Worm (Caenorhabditis elegans) whole organism, late embryonic: ENCODE results near the gene cnp-3.

Experiments
- ama-1 ChIP-seq: fragments of 150-350 bp; optimal IDR thresholded peaks from 2 replicates; lab custom pipeline; 2014
- ceh-18 ChIP-seq: sonication (generic microtip); optimal IDR thresholded peaks from 2 replicates; lab custom pipeline; 2016; ENCODE audit warnings: missing genetic modification characterization, missing compliant biosample characterization
- ceh-31 ChIP-seq: sonication (generic microtip); optimal IDR thresholded peaks from 2 replicates; lab custom pipeline; 2016; ENCODE audit warnings: missing genetic modification characterization, missing compliant biosample characterization
- ceh-48 ChIP-seq: sonication (generic microtip); optimal IDR thresholded peaks from 2 replicates; lab custom pipeline; 2016; ENCODE audit warnings: missing genetic modification characterization, inconsistent platforms, missing compliant biosample characterization
- ceh-6 ChIP-seq: fragments of 200-800 bp; sonication (Bioruptor generic); optimal IDR thresholded peaks from 2 replicates; lab custom pipeline; 2018; ENCODE audit warnings: mild to moderate bottlenecking, missing genetic modification characterization, missing compliant biosample characterization
- dmd-4 ChIP-seq: sonication (generic microtip); optimal IDR thresholded peaks from 2 replicates; lab custom pipeline; 2016; ENCODE audit warnings: borderline replicate concordance, missing genetic modification characterization, missing compliant biosample characterization
- hlh-13 ChIP-seq: fragments of 200-800 bp; sonication (Bioruptor generic); optimal IDR thresholded peaks from 2 replicates; lab custom pipeline; 2018; ENCODE audit warnings: mild to moderate bottlenecking, missing genetic modification characterization, missing compliant biosample characterization
- hlh-8 ChIP-seq: sonication (generic microtip); optimal IDR thresholded peaks from 2 replicates; lab custom pipeline; 2016; ENCODE audit warnings: missing genotype, missing genetic modification characterization, missing compliant biosample characterization
- npax-4 ChIP-seq: sonication (generic microtip); optimal IDR thresholded peaks from 2 replicates; lab custom pipeline; 2016; ENCODE audit warnings: missing genetic modification characterization, missing compliant biosample characterization
- pros-1 ChIP-seq: fragments of 150-350 bp; optimal IDR thresholded peaks from 2 replicates; lab custom pipeline; 2014; ENCODE audit warnings: missing biosample characterization, missing genetic modification reagents, missing genetic modification characterization
- rnt-1 ChIP-seq: sonication (generic microtip); optimal IDR thresholded peaks from 2 replicates; lab custom pipeline; 2016; ENCODE audit warnings: missing genetic modification characterization, missing compliant biosample characterization
- syd-9 ChIP-seq: sonication (generic microtip); optimal IDR thresholded peaks from 2 replicates; lab custom pipeline; 2016; ENCODE audit warnings: mild to moderate bottlenecking, missing genetic modification characterization, moderate library complexity, missing compliant biosample characterization
- tbx-7 ChIP-seq: sonication (generic microtip); optimal IDR thresholded peaks from 2 replicates; lab custom pipeline; 2016; ENCODE audit warnings: missing genotype, missing genetic modification characterization, missing compliant biosample characterization
- unc-3 ChIP-seq, 2 experiments: fragments of 200-800 bp in 1 of 2; sonication (Bioruptor generic) in 1 of 2; sonication (generic microtip) in 1 of 2; conservative IDR thresholded peaks in 1 of 2; optimal IDR thresholded peaks in 1 of 2; 2 replicates each; pipeline versions ENCODE4 v1.3.6 to Lab custom; 2016 to 2022; ENCODE audit warnings: missing compliant biosample characterization in 2 of 2, missing genetic modification characterization in 2 of 2, missing genetic modification reagents in 1 of 2

Gene cnp-3

DNA sequence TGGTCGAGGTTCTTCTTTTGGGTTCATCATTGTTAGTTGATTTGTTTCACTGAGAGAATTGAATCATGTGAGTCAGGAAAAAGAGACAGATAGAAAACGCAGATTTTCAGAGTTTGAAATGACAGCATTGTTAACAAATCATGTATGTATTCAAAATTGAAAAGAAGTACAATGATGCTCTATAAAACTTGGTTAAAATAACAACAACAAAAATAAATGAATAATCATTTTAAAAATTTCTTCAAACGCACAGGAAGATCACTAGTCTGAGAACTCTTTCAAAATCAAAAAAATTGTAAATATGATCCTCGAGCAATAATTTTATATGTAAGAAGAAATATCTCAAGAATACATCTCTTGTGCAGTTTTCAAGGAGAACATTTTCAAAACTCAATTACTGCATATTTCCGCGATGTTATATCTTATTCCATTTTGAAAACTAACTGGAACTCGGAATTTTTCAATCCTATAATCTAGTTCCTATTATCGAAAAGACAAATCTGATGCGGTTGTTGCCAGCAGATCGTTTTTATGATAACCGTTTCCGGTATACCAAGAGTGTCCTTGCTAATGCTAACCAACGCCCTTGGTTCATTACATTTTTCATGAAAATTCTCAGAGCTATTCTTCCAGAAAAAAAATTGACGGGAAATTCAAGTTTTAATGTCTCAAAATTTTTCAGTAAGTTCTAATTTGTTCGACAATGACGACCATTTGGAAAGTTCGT is 41.2 kb downstream of the cnp-3 start, which contains the start of gene lido-1:
lido-1 (minus strand) TSS at position 51 of the 727 bp plus-strand sequence.
- TF ChIP-seq hlh-8 (tag; lab: Kevin White, UChicago), result no peak
- TF ChIP-seq ceh-31, result no peak
- TF ChIP-seq ama-1 (lab: Kevin White, UChicago), result no peak
- no peak for TF ChIP-seq ceh-6 (GFP tag; lab: Kevin White, UChicago)
- TF ChIP-seq ceh-48 (tag; lab: Kevin White, UChicago), result no peak

DNA sequence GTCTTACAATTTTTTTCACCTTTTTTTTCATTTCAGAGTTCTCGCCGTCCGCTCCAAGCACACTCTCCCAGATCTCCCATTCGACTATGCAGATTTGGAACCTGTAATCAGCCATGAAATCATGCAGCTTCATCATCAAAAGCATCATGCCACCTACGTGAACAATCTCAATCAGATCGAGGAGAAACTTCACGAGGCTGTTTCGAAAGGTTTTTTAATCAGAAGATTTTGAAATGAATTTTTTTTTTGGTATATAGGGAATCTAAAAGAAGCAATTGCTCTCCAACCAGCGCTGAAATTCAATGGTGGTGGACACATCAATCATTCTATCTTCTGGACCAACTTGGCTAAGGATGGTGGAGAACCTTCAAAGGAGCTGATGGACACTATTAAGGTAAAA is 44.7 kb downstream of the cnp-3 start, which contains the start of gene C08A9.3:
C08A9.3 (minus strand) TSS at position 101 of the 400 bp plus-strand sequence.
- TF ChIP-seq tbx-7 (tag; lab: Kevin White, UChicago), result no peak
- no peak for TF ChIP-seq rnt-1 (tag; lab: Kevin White, UChicago)
- no peak for TF ChIP-seq syd-9
- TF ChIP-seq pros-1 (tag; lab: Kevin White, UChicago), result no peak
- TF ChIP-seq npax-4 (tag; lab: Kevin White, UChicago), result no peak

ce11 chrX:17092416-17092815 is 45.5 kb downstream of the cnp-3 start, which contains the start of gene sod-3:
Gene sod-3, plus strand, starts transcription at chrX:17092753.
- TF ChIP-seq ceh-18 (tag; lab: Kevin White, UChicago), result no peak
- no peak for TF ChIP-seq unc-3 (GFP tag; conservative IDR thresholded peaks at IDR 0.05; lab: Robert Waterston, UW)
- no peak for TF ChIP-seq unc-3 (tag; optimal IDR thresholded peaks at IDR 0.05; lab: Kevin White, UChicago)
- TF ChIP-seq dmd-4 (tag; lab: Kevin White, UChicago), result no peak
- TF ChIP-seq hlh-13 (GFP tag; lab: Kevin White, UChicago), result no peak
